Fruit fly (Drosophila melanogaster) whole organism, adult: ENCODE measurements around the gene CG13675.

Source experiments
- CG11617 ChIP-seq: fragments of 200-800 bp; sonication (Bioruptor generic); optimal IDR thresholded peaks from 2 replicates; lab custom pipeline; 2017; ENCODE audit warnings: mild to moderate bottlenecking, missing biosample characterization, missing genetic modification reagents, missing genetic modification characterization
- CG12768 ChIP-seq: fragments of 200-800 bp; sonication (Bioruptor generic); optimal IDR thresholded peaks from 2 replicates; lab custom pipeline; 2017; ENCODE audit warnings: missing biosample characterization, missing genetic modification characterization, mild to moderate bottlenecking, moderate library complexity, missing genetic modification reagents
- CG14711 ChIP-seq: fragments of 200-800 bp; sonication (Bioruptor generic); optimal IDR thresholded peaks from 2 replicates; lab custom pipeline; 2018; ENCODE audit warnings: missing biosample characterization, mild to moderate bottlenecking, missing genetic modification characterization, moderate library complexity
- CG1620 ChIP-seq: fragments of 200-800 bp; sonication (Bioruptor generic); optimal IDR thresholded peaks from 2 replicates; lab custom pipeline; 2016; ENCODE audit warnings: missing biosample characterization, missing genetic modification characterization
- CG33017 ChIP-seq: fragments of 200-800 bp; sonication (Bioruptor generic); optimal IDR thresholded peaks from 2 replicates; lab custom pipeline; 2018; ENCODE audit warnings: missing biosample characterization, mild to moderate bottlenecking, missing genetic modification characterization, moderate library complexity
- CG5204 ChIP-seq: fragments of 200-800 bp; sonication (Bioruptor generic); optimal IDR thresholded peaks from 2 replicates; lab custom pipeline; 2016; ENCODE audit warnings: missing biosample characterization, missing genetic modification characterization
- CG7045 ChIP-seq: fragments of 200-800 bp; sonication (Bioruptor generic); optimal IDR thresholded peaks from 2 replicates; lab custom pipeline; 2017; ENCODE audit warnings: missing biosample characterization, mild to moderate bottlenecking, missing genetic modification characterization
- CG7101 ChIP-seq: fragments of 200-800 bp; sonication (Bioruptor generic); optimal IDR thresholded peaks from 2 replicates; lab custom pipeline; 2018; ENCODE audit warnings: missing biosample characterization, mild to moderate bottlenecking, missing genetic modification characterization, moderate library complexity
- Clk ChIP-seq: fragments of 200-800 bp; sonication (Bioruptor generic); optimal IDR thresholded peaks from 2 replicates; lab custom pipeline; 2017; ENCODE audit warnings: missing biosample characterization, missing genetic modification characterization
- Crg-1 ChIP-seq: fragments of 200-800 bp; sonication (Bioruptor generic); optimal IDR thresholded peaks from 2 replicates; lab custom pipeline; 2016; ENCODE audit warnings: missing biosample characterization, missing genetic modification characterization
- Hr96 ChIP-seq: fragments of 200-800 bp; sonication (Bioruptor generic); optimal IDR thresholded peaks from 2 replicates; lab custom pipeline; 2016; ENCODE audit warnings: missing biosample characterization, missing genetic modification characterization
- Mnt ChIP-seq: fragments of 200-800 bp; sonication (Bioruptor generic); optimal IDR thresholded peaks from 2 replicates; lab custom pipeline; 2016; ENCODE audit warnings: missing biosample characterization, mild to moderate bottlenecking, missing genetic modification characterization
- bab1 ChIP-seq: fragments of 200-800 bp; sonication (Bioruptor generic); optimal IDR thresholded peaks from 3 replicates; lab custom pipeline; 2019; ENCODE audit warnings: missing biosample characterization, mild to moderate bottlenecking, missing genetic modification characterization, moderate library complexity
- cic ChIP-seq: fragments of 200-800 bp; sonication (Bioruptor generic); optimal IDR thresholded peaks from 2 replicates; lab custom pipeline; 2017; ENCODE audit warnings: missing biosample characterization, mild to moderate bottlenecking, missing genetic modification characterization, moderate library complexity
- cnc ChIP-seq, 2 experiments: fragments of >200 bp; optimal IDR thresholded peaks; 2 replicates each; lab custom pipeline; 2017
- kay ChIP-seq: fragments of 200-800 bp; sonication (Bioruptor generic); peaks from one replicate; lab custom pipeline; 2016; ENCODE audit warnings: missing biosample characterization, missing genetic modification characterization, borderline replicate concordance
- ovo ChIP-seq: fragments of 200-800 bp; sonication (Bioruptor generic); optimal IDR thresholded peaks from 2 replicates; lab custom pipeline; 2016; ENCODE audit warnings: missing biosample characterization, missing genetic modification characterization
- pad ChIP-seq: fragments of 200-800 bp; sonication (Bioruptor generic); optimal IDR thresholded peaks from 3 replicates; lab custom pipeline; 2017; ENCODE audit warnings: missing biosample characterization, missing genetic modification characterization, mild to moderate bottlenecking, moderate library complexity, missing genetic modification reagents
- tj ChIP-seq: fragments of 200-800 bp; sonication (Bioruptor generic); optimal IDR thresholded peaks from 3 replicates; lab custom pipeline; 2017; ENCODE audit warnings: missing biosample characterization, mild to moderate bottlenecking, missing genetic modification characterization, moderate library complexity
- toe ChIP-seq: fragments of 200-800 bp; sonication (Bioruptor generic); optimal IDR thresholded peaks from 2 replicates; lab custom pipeline; 2016; ENCODE audit warnings: missing biosample characterization, missing genetic modification characterization

CG13675 gene

DNA sequence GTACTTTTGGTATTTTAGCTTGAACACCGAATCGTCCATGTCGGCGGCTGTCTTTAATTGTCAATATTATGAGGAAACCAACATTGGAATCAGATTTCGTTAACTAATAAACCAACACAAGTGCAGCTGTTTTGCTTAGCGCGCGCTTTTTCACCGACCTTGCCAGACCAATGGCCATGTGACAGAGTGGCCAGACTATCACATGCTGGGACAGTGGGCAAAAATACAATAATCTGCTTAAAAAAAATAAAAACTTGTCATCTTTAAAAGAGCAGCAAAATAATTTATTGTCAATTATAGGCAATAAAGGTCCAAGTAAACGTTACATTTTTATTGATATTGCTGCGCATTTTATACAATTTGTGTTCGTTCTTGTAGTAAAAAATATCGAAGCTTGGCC, 10.5 kb upstream of the CG13675 start, which contains the start of gene RecQ4:
RecQ4 (minus strand) TSS at position 161 of the 400 bp plus-strand sequence.
- TF ChIP-seq bab1 (GFP tag; lab: Kevin White, UChicago) = peak; percentile 35
- TF ChIP-seq tj (GFP tag; lab: Kevin White, UChicago) = peak; percentile 97
- TF ChIP-seq CG7101 (tag; lab: Kevin White, UChicago) = no peak

DNA sequence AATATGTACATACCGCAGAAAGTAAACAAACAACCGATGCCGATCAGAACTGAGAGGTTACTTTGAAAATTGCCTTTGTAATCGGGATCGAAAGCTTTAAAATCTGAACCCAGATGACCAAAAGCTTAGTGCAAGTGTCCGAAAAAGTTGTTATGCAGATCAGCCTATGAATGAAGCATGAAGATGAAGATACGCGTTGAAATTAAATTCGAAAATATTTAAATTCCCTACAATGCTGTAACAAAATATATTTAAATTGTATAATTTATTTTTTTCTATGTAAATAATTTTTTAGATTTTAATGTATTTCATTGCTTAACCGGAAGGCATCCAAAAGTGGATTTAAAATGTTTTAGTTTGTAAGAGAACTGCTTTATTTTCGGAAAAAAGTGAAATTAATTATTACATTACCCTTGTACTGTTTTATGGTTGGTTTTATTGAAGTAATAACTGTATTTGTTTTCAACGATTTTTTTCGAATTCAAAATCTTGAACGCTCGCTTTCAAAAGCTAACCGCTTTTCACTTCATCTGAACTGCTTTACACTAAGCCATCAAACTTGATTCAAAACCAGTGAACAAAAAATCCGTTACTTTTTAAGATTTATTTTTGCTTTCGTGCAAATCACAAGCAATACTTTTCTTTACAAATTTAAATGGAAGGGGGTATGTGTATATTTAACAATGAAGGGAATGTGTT, 5.4 kb downstream of the CG13675 start, which contains the start of gene CG43886:
CG43886 (minus strand) TSS at position 51 of the 699 bp plus-strand sequence.
- peak; percentile 39 for TF ChIP-seq tj (GFP tag; lab: Kevin White, UChicago)
- TF ChIP-seq Clk (GFP tag; lab: Kevin White, UChicago) = no peak
- no peak for TF ChIP-seq Crg-1 (GFP tag; lab: Kevin White, UChicago)

DNA sequence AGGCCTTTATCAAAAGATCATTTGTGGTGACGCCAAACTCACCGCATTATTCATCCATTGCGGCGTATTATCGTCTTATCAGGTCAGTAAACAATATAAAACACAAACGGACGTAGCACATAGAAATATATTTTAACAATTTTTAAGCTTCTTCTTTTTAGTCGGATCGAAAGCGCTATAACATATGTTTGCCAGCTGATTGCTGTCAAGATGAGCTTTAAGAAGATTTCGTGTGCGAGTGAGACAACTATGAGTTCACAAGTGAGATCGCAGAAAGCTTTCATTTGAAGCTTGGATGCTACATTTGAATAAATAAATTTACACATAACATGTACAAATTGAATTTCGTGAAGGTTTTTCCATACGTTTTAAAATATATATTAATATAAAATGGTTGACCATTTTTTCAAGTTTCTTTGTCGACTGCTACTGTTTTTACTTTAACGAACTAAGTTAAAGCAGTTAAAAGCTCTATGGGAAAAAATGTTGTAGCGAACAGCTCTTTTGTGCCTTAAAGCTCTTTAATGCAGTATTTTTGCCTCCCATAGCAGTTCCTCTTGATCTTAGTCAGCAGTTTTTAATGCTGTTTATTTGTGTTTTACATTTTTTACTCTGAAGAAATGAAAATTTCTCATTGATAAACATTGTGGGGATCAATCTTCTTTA, 6.5 kb downstream of the CG13675 start, which contains the start of gene CG42445:
CG42445 (minus strand) TSS at position 186 of the 666 bp plus-strand sequence.
- TF ChIP-seq bab1 (GFP tag; lab: Kevin White, UChicago) (peak; percentile 49), kay (GFP tag; lab: Kevin White, UChicago) (peak; percentile 76), tj (GFP tag; lab: Kevin White, UChicago) (peak; percentile 99), CG7101 (tag; lab: Kevin White, UChicago) (no peak)

dm6 chr3L:8157079-8157478, 8.2 kb downstream of the CG13675 start:
- TF ChIP-seq Hr96 = no peak
- TF ChIP-seq CG5204 (GFP tag; lab: Kevin White, UChicago) = no peak
- TF ChIP-seq CG7045 (GFP tag; lab: Kevin White, UChicago) = no peak
- no peak for TF ChIP-seq Clk (GFP tag; lab: Kevin White, UChicago)
- no peak for TF ChIP-seq pad (GFP tag; lab: Kevin White, UChicago)

DNA sequence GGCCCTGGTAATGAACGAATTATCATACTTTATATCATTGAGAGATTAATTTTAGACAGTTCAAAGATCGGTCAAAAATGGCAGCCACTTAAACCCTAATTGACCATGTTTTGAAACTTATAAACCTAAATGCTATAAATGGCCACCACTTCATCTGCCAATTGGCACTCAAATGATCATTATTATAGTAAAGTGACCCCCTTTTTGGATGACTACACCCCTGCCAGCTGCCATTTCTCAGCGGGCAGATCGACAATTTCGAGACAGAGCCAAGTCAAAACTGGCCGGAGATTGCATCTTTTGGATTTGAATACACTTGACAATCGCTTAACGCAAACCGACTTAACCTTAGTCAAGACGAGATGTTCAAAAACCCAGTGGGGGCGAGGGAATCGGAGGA, 9.1 kb downstream of the CG13675 start:
- TF ChIP-seq Crg-1 (GFP tag; lab: Kevin White, UChicago) (no peak), toe (GFP tag; lab: Kevin White, UChicago) (no peak), ovo (GFP tag; lab: Kevin White, UChicago) (no peak), cnc (optimal IDR thresholded peaks at IDR 0.05; lab: Kevin White, UChicago) (no peak), CG5204 (GFP tag; lab: Kevin White, UChicago) (no peak), CG7045 (GFP tag; lab: Kevin White, UChicago) (no peak), cic (GFP tag; lab: Kevin White, UChicago) (no peak), CG11617 (GFP tag; lab: Kevin White, UChicago) (no peak), Clk (GFP tag; lab: Kevin White, UChicago) (no peak), Mnt (GFP tag; lab: Kevin White, UChicago) (no peak), CG1620 (GFP tag; lab: Kevin White, UChicago) (no peak), bab1 (GFP tag; lab: Kevin White, UChicago) (no peak)

dm6 chr3L:8155324-8155723, 10.0 kb downstream of the CG13675 start:
- TF ChIP-seq Mnt (GFP tag; lab: Kevin White, UChicago) (no peak), bab1 (GFP tag; lab: Kevin White, UChicago) (no peak), CG33017 (tag; lab: Kevin White, UChicago) (no peak)

DNA sequence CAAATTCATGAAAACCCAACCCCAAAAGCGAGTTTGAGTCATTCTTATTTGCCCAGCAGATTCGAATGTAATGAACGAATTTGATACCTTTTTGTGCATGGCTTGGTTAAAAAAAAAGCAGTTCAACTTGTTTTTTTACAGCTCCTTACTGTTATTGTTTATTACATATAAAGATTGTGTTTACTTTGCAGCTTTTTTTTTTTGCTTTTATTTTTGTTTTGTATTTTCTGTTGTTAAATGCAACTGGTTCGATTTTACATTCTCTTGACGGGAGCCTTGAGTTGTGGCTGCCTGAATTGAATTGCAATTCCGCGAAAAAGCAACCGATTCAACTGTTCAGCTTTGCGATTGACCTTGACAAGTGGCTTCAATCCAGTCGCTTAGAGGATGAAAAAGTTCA, 10.8 kb downstream of the CG13675 start:
- TF ChIP-seq tj (GFP tag; lab: Kevin White, UChicago) (peak; percentile 76), CG14711 (no peak)

DNA sequence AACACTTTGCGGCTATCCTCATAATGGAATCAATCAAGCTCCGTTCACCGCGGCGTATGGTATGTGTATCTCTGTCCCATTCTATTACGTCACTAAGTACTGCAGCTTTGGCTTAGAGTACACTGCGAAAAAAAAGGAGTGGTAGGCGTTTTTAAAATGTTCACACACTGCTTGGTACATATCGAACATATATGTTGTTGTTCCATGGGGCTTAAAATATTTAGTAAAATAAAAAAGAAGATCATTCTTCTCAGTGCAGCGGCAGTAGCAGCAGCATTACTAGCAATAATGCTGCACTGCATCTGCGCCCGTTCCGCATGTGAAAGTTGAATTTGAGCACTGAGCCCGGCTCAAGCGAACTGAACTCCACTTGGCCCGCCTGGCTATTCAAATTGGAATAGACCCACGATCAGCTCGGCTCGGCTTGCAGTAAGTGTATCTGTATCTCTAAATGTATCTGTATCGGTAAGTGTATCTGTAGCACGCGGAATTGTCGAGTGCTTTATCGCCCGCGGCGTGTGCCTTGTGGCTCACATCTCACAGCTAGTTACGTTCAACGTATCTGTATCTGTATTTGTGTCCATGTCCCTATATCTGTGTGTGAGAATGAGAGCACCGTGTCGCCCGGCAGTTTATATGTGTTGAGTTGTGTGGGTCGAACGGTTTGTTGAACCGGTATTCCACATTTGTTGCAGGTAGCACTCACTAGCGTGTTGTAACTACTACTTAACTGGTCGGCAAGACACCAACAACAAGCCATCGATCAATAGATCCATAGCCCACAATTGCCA, 11.9 kb downstream of the CG13675 start:
- TF ChIP-seq ovo (GFP tag; lab: Kevin White, UChicago) (no peak), Hr96 (no peak), kay (GFP tag; lab: Kevin White, UChicago) (peak; percentile 4), CG7045 (GFP tag; lab: Kevin White, UChicago) (peak; percentile 75), Clk (GFP tag; lab: Kevin White, UChicago) (no peak), toe (GFP tag; lab: Kevin White, UChicago) (no peak), CG14711 (no peak), CG12768 (GFP tag; lab: Kevin White, UChicago) (no peak), CG1620 (GFP tag; lab: Kevin White, UChicago) (no peak), bab1 (GFP tag; lab: Kevin White, UChicago) (no peak), CG5204 (GFP tag; lab: Kevin White, UChicago) (peak; percentile 61), cic (GFP tag; lab: Kevin White, UChicago) (no peak), tj (GFP tag; lab: Kevin White, UChicago) (peak; percentile 16), CG7101 (tag; lab: Kevin White, UChicago) (no peak), pad (GFP tag; lab: Kevin White, UChicago) (no peak), Crg-1 (GFP tag; lab: Kevin White, UChicago) (no peak)
